Worm (Caenorhabditis elegans) whole organism, L4 larva: ENCODE measurements around the gene C25H3.10.

ENCODE experiments used
- ceh-20 ChIP-seq: fragments of 200-800 bp; sonication (Bioruptor generic); IDR thresholded peaks from 2 replicates; pipeline ENCODE4 v1.3.6; 2022; ENCODE audit warnings: missing genetic modification reagents, missing genetic modification characterization, missing compliant biosample characterization
- ces-1 ChIP-seq: fragments of 150-350 bp; sonication (generic microtip); optimal IDR thresholded peaks from 4 replicates; lab custom pipeline; 2014; ENCODE audit warnings: missing biosample characterization, missing genetic modification reagents, missing genetic modification characterization
- egl-27 ChIP-seq: sonication (generic microtip); optimal IDR thresholded peaks from 3 replicates; lab custom pipeline; 2017; ENCODE audit warnings: missing biosample characterization, missing genetic modification reagents, missing genetic modification characterization
- nhr-25 ChIP-seq: sonication (generic microtip); optimal IDR thresholded peaks from 2 replicates; lab custom pipeline; 2017; ENCODE audit warnings: missing genetic modification characterization, mild to moderate bottlenecking, missing compliant biosample characterization, antibody characterized with exemption, moderate library complexity, borderline replicate concordance; ENCODE audit not compliant: insufficient read depth
- pha-4 ChIP-seq, 2 experiments: fragments of 150-350 bp in 1 of 2; fragments of 200-800 bp in 1 of 2; sonication (Bioruptor generic) in 1 of 2; IDR thresholded peaks in 1 of 2; optimal IDR thresholded peaks in 1 of 2; 2 replicates each; pipeline versions ENCODE4 v1.3.6 to Lab custom; 2014 to 2022; ENCODE audit warnings: missing genetic modification characterization in 2 of 2, missing genetic modification reagents in 2 of 2, missing biosample characterization in 1 of 2, missing compliant biosample characterization in 1 of 2
- pqm-1 ChIP-seq: sonication (generic microtip); optimal IDR thresholded peaks from 2 replicates; lab custom pipeline; 2017; ENCODE audit warnings: missing biosample characterization, missing genetic modification characterization
- tag-97 ChIP-seq: fragments of 200-800 bp; sonication (Bioruptor generic); IDR thresholded peaks from 2 replicates; pipeline ENCODE4 v1.3.6; 2022; ENCODE audit warnings: missing genetic modification characterization, missing compliant biosample characterization

DNA sequence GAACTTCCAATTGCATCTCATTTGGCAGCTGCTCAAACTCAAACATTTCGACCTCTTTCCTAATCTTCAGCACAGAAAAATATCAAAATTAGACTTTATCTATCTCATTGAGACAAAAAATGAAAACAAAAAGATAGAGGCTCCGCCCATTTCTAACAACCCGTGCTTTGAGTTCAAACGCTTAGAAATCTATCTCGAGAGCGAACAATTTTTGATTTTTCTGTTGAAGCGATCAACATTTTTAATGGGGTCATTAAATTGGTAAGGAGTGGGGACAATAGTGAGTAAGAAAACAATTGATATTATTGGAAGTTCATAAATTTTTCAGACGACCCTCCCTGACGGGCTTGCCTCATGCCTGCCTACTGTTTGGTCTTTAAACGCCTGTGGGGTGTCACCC is at the start of gene C25H3.10, which contains the start of gene C25H3.1:
- no peak for TF ChIP-seq nhr-25 (tag; lab: Kevin White, UChicago)
- TF ChIP-seq ces-1 (GFP tag; lab: Kevin White, UChicago): no peak
- no peak for TF ChIP-seq tag-97 (GFP tag; lab: Robert Waterston, UW)
- TF ChIP-seq pqm-1: no peak
- TF ChIP-seq egl-27 (tag; lab: Kevin White, UChicago): no peak
- no peak for TF ChIP-seq pha-4 (GFP tag; IDR thresholded peaks at IDR 0.05; lab: Robert Waterston, UW)
- no peak for TF ChIP-seq pha-4 (tag; optimal IDR thresholded peaks at IDR 0.05; lab: Kevin White, UChicago)
- TF ChIP-seq ceh-20 (GFP tag; lab: Robert Waterston, UW): no peak
